Worm (Caenorhabditis elegans) whole organism, L3 larva: ENCODE results near the gene dhs-12.

Source experiments
- aly-2 ChIP-seq: fragments of 150-350 bp; optimal IDR thresholded peaks from 2 replicates; lab custom pipeline; 2014; ENCODE audit warnings: missing biosample characterization, missing genetic modification characterization
- ama-1 ChIP-seq: fragments of 150-350 bp; optimal IDR thresholded peaks from 2 replicates; lab custom pipeline; 2018
- ceh-82 ChIP-seq: fragments of 150-350 bp; optimal IDR thresholded peaks from 2 replicates; lab custom pipeline; 2014; ENCODE audit warnings: missing biosample characterization, missing genetic modification characterization
- elt-1 ChIP-seq: fragments of 150-350 bp; optimal IDR thresholded peaks from 2 replicates; lab custom pipeline; 2014; ENCODE audit warnings: missing biosample characterization, missing genetic modification characterization
- hmg-11 ChIP-seq: sonication (generic microtip); optimal IDR thresholded peaks from 2 replicates; lab custom pipeline; 2016; ENCODE audit warnings: missing genetic modification characterization, missing compliant biosample characterization
- nhr-28 ChIP-seq: fragments of 150-350 bp; optimal IDR thresholded peaks from 2 replicates; lab custom pipeline; 2014; ENCODE audit warnings: missing biosample characterization, missing genetic modification characterization
- nhr-76 ChIP-seq: fragments of 150-350 bp; sonication (generic microtip); optimal IDR thresholded peaks from 5 replicates; lab custom pipeline; 2014; ENCODE audit warnings: missing biosample characterization, missing genetic modification characterization
- unc-62 ChIP-seq: fragments of 150-350 bp; sonication (generic microtip); optimal IDR thresholded peaks from 4 replicates; lab custom pipeline; 2014; ENCODE audit warnings: missing biosample characterization, missing genetic modification reagents, missing genetic modification characterization

DNA sequence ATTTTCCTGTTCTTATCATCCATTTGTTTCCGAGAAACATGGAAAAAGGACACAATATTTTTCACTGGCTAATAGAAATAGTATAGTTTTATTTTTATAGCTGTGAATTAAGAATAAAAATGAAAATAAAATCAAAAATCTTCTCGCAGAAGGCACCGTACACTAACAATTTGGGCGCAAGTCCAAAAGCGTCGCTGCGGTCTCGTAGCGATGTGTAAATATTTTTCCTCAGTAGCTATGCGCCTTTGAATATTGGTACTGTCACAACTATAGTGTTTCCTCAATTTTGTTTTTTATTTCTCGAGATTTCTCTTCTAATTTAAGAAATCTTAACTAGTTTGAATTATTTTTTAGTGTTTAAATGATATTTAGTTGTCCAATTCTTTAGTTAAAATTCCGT, 14.8 kb downstream of the dhs-12 start:
- TF ChIP-seq ceh-82 (tag; lab: Kevin White, UChicago), result no peak
- TF ChIP-seq ama-1 (lab: Kevin White, UChicago), result no peak
- no peak for TF ChIP-seq aly-2 (tag; lab: Kevin White, UChicago)
- TF ChIP-seq nhr-28 (tag; lab: Kevin White, UChicago), result no peak
- TF ChIP-seq hmg-11 (tag; lab: Kevin White, UChicago), result no peak
- TF ChIP-seq elt-1 (tag; lab: Kevin White, UChicago), result no peak
- TF ChIP-seq unc-62 (GFP tag; lab: Kevin White, UChicago), result no peak
- no peak for TF ChIP-seq nhr-76 (tag; lab: Kevin White, UChicago)
